Fruit fly (Drosophila melanogaster) whole organism, prepupa: ENCODE data around the gene CG32037.

Experiments used
- Blimp-1 ChIP-seq: fragments of 200-800 bp; sonication (Bioruptor generic); optimal IDR thresholded peaks from 3 replicates; lab custom pipeline; 2017; ENCODE audit warnings: missing biosample characterization, missing genetic modification characterization, mild to moderate bottlenecking, moderate library complexity, missing genetic modification reagents
- CG10669 ChIP-seq: fragments of 200-800 bp; sonication (Bioruptor generic); optimal IDR thresholded peaks from 3 replicates; lab custom pipeline; 2018; ENCODE audit warnings: missing biosample characterization, mild to moderate bottlenecking, missing genetic modification characterization, moderate library complexity
- CG11294 ChIP-seq: fragments of 200-800 bp; sonication (Bioruptor generic); IDR thresholded peaks from 2 replicates; pipeline ENCODE4 v1.3.6; 2022; ENCODE audit warnings: missing biosample characterization, missing genetic modification characterization
- CG11902 ChIP-seq: fragments of 200-800 bp; sonication (Bioruptor generic); optimal IDR thresholded peaks from 3 replicates; lab custom pipeline; 2016; ENCODE audit warnings: missing biosample characterization, missing genetic modification characterization
- CG15336 ChIP-seq: fragments of 200-800 bp; sonication (Bioruptor generic); IDR thresholded peaks from 2 replicates; pipeline ENCODE4 v1.3.6; 2022; ENCODE audit warnings: missing biosample characterization, missing genetic modification characterization
- CG1621 ChIP-seq: fragments of 200-800 bp; sonication (Bioruptor generic); optimal IDR thresholded peaks from 3 replicates; lab custom pipeline; 2018; ENCODE audit warnings: missing biosample characterization, mild to moderate bottlenecking, missing genetic modification characterization
- CG16779 ChIP-seq: fragments of 200-800 bp; sonication (Bioruptor generic); optimal IDR thresholded peaks from 3 replicates; lab custom pipeline; 2017; ENCODE audit warnings: missing biosample characterization, mild to moderate bottlenecking, missing genetic modification characterization
- CG32006 ChIP-seq: fragments of 200-800 bp; sonication (Bioruptor generic); optimal IDR thresholded peaks from 3 replicates; lab custom pipeline; 2017; ENCODE audit warnings: missing biosample characterization, mild to moderate bottlenecking, missing genetic modification characterization
- CG34406 ChIP-seq: fragments of 200-800 bp; sonication (Bioruptor generic); optimal IDR thresholded peaks from 3 replicates; lab custom pipeline; 2016; ENCODE audit warnings: missing biosample characterization, missing genetic modification characterization
- CG3919 ChIP-seq: fragments of 200-800 bp; sonication (Bioruptor generic); optimal IDR thresholded peaks from 3 replicates; lab custom pipeline; 2016; ENCODE audit warnings: missing biosample characterization, missing genetic modification characterization
- CG4318 ChIP-seq: fragments of 200-800 bp; sonication (Bioruptor generic); optimal IDR thresholded peaks from 3 replicates; lab custom pipeline; 2017; ENCODE audit warnings: missing biosample characterization, mild to moderate bottlenecking, missing genetic modification characterization
- CG6163 ChIP-seq: fragments of 200-800 bp; sonication (Bioruptor generic); IDR thresholded peaks from 3 replicates; pipeline ENCODE4 v1.3.6; 2022; ENCODE audit warnings: missing biosample characterization, missing genetic modification characterization
- CG6792 ChIP-seq: fragments of 200-800 bp; sonication (Bioruptor generic); optimal IDR thresholded peaks from 3 replicates; lab custom pipeline; 2016; ENCODE audit warnings: missing biosample characterization, missing genetic modification characterization
- CG6808 ChIP-seq: fragments of 200-800 bp; sonication (Bioruptor generic); optimal IDR thresholded peaks from 3 replicates; lab custom pipeline; 2017; ENCODE audit warnings: missing biosample characterization, missing genetic modification characterization, mild to moderate bottlenecking, moderate library complexity, missing genetic modification reagents
- CG6854 ChIP-seq: fragments of 200-800 bp; sonication (Bioruptor generic); optimal IDR thresholded peaks from 2 replicates; lab custom pipeline; 2017; ENCODE audit warnings: missing biosample characterization, mild to moderate bottlenecking, missing genetic modification characterization
- CG7368 ChIP-seq: fragments of 200-800 bp; sonication (Bioruptor generic); optimal IDR thresholded peaks from 3 replicates; lab custom pipeline; 2016; ENCODE audit warnings: missing biosample characterization, missing genetic modification characterization
- CG8119 ChIP-seq: fragments of 200-800 bp; sonication (Bioruptor generic); IDR thresholded peaks from 3 replicates; pipeline ENCODE4 v1.3.6; 2022; ENCODE audit warnings: missing biosample characterization, missing genetic modification characterization
- CG8319 ChIP-seq: fragments of 200-800 bp; sonication (Bioruptor generic); optimal IDR thresholded peaks from 3 replicates; lab custom pipeline; 2016; ENCODE audit warnings: missing biosample characterization, missing genetic modification characterization
- CG9139 ChIP-seq: fragments of 200-800 bp; sonication (Bioruptor generic); optimal IDR thresholded peaks from 3 replicates; lab custom pipeline; 2017; ENCODE audit warnings: missing biosample characterization, mild to moderate bottlenecking, missing genetic modification characterization
- Eip75B ChIP-seq: fragments of 200-800 bp; sonication (Bioruptor generic); optimal IDR thresholded peaks from 3 replicates; lab custom pipeline; 2016; ENCODE audit warnings: missing biosample characterization, missing genetic modification characterization
- Eip78C ChIP-seq: fragments of 200-800 bp; sonication (Bioruptor generic); peaks from one replicate; lab custom pipeline; 2016; ENCODE audit warnings: missing biosample characterization, missing genetic modification characterization
- Ets21C ChIP-seq: fragments of 200-800 bp; sonication (Bioruptor generic); optimal IDR thresholded peaks from 3 replicates; lab custom pipeline; 2016; ENCODE audit warnings: missing biosample characterization, missing genetic modification characterization
- Ets96B ChIP-seq: fragments of 200-800 bp; optimal IDR thresholded peaks from 2 replicates; lab custom pipeline; 2019; ENCODE audit warnings: missing biosample characterization, mild to moderate bottlenecking, missing genetic modification characterization, moderate library complexity
- Gug ChIP-seq: fragments of 200-800 bp; sonication (Bioruptor generic); IDR thresholded peaks from 2 replicates; pipeline ENCODE4 v1.3.6; 2022; ENCODE audit warnings: missing biosample characterization, missing genetic modification characterization
- Hr38 ChIP-seq: sonication (Bioruptor generic); optimal IDR thresholded peaks from 2 replicates; lab custom pipeline; 2016; ENCODE audit warnings: missing biosample characterization, missing genetic modification characterization
- Hr39 ChIP-seq: fragments of 200-800 bp; sonication (Bioruptor generic); optimal IDR thresholded peaks from 2 replicates; lab custom pipeline; 2016; ENCODE audit warnings: missing biosample characterization, missing genetic modification characterization
- Hr4 ChIP-seq: fragments of 200-800 bp; sonication (Bioruptor generic); optimal IDR thresholded peaks from 3 replicates; lab custom pipeline; 2016; ENCODE audit warnings: missing biosample characterization, missing genetic modification characterization
- Met ChIP-seq: fragments of 200-800 bp; sonication (Bioruptor generic); optimal IDR thresholded peaks from 3 replicates; lab custom pipeline; 2016; ENCODE audit warnings: missing biosample characterization, missing genetic modification characterization
- Sox14 ChIP-seq: fragments of 200-800 bp; sonication (Bioruptor generic); optimal IDR thresholded peaks from 3 replicates; lab custom pipeline; 2016; ENCODE audit warnings: missing biosample characterization, missing genetic modification characterization
- Sox15 ChIP-seq: fragments of 200-800 bp; sonication (Bioruptor generic); optimal IDR thresholded peaks from 3 replicates; lab custom pipeline; 2016; ENCODE audit warnings: missing biosample characterization, missing genetic modification characterization
- achi ChIP-seq: fragments of 200-800 bp; sonication (Bioruptor generic); optimal IDR thresholded peaks from 3 replicates; lab custom pipeline; 2016; ENCODE audit warnings: missing biosample characterization, missing genetic modification characterization
- acj6 ChIP-seq: fragments of 200-800 bp; sonication (Bioruptor generic); optimal IDR thresholded peaks from 3 replicates; lab custom pipeline; 2016; ENCODE audit warnings: missing biosample characterization, missing genetic modification characterization
- dac ChIP-seq: fragments of 200-800 bp; sonication (Bioruptor generic); optimal IDR thresholded peaks from 2 replicates; lab custom pipeline; 2017; ENCODE audit warnings: missing biosample characterization, mild to moderate bottlenecking, missing genetic modification characterization
- dsx ChIP-seq: fragments of 200-800 bp; optimal IDR thresholded peaks from 3 replicates; lab custom pipeline; 2019; ENCODE audit warnings: missing biosample characterization, mild to moderate bottlenecking, missing genetic modification characterization, moderate library complexity; ENCODE audit not compliant: poor library complexity, severe bottlenecking
- esn ChIP-seq: fragments of 200-800 bp; sonication (Bioruptor generic); optimal IDR thresholded peaks from 2 replicates; lab custom pipeline; 2016; ENCODE audit warnings: missing biosample characterization, mild to moderate bottlenecking, missing genetic modification characterization, moderate library complexity
- fd85E ChIP-seq: fragments of 200-800 bp; sonication (Bioruptor generic); optimal IDR thresholded peaks from 3 replicates; lab custom pipeline; 2016; ENCODE audit warnings: missing biosample characterization, missing genetic modification characterization
- fkh ChIP-seq: fragments of 200-800 bp; sonication (Bioruptor generic); optimal IDR thresholded peaks from 3 replicates; lab custom pipeline; 2017; ENCODE audit warnings: missing biosample characterization, mild to moderate bottlenecking, missing genetic modification characterization, moderate library complexity
- spab ChIP-seq: fragments of 200-800 bp; sonication (Bioruptor generic); optimal IDR thresholded peaks from 2 replicates; lab custom pipeline; 2017; ENCODE audit warnings: missing biosample characterization, mild to moderate bottlenecking, missing genetic modification characterization, missing genetic modification reagents
- ss ChIP-seq, 2 experiments: fragments of 200-800 bp; sonication (Bioruptor generic); optimal IDR thresholded peaks; 2 replicates in 1 of 2; 3 replicates in 1 of 2; lab custom pipeline; 2017 to 2018; ENCODE audit warnings: mild to moderate bottlenecking in 2 of 2, missing biosample characterization in 2 of 2, missing genetic modification characterization in 2 of 2, moderate library complexity in 1 of 2
- svp ChIP-seq: fragments of 200-800 bp; sonication (Bioruptor generic); peaks from one replicate; lab custom pipeline; 2016; ENCODE audit warnings: missing biosample characterization, missing genetic modification characterization
- topi ChIP-seq: fragments of 200-800 bp; sonication (Bioruptor generic); optimal IDR thresholded peaks from 3 replicates; lab custom pipeline; 2016; ENCODE audit warnings: missing biosample characterization, missing genetic modification characterization
- vri ChIP-seq: fragments of 200-800 bp; sonication (Bioruptor generic); optimal IDR thresholded peaks from 3 replicates; lab custom pipeline; 2016; ENCODE audit warnings: missing biosample characterization, mild to moderate bottlenecking, missing genetic modification characterization

The CG32037 gene

DNA sequence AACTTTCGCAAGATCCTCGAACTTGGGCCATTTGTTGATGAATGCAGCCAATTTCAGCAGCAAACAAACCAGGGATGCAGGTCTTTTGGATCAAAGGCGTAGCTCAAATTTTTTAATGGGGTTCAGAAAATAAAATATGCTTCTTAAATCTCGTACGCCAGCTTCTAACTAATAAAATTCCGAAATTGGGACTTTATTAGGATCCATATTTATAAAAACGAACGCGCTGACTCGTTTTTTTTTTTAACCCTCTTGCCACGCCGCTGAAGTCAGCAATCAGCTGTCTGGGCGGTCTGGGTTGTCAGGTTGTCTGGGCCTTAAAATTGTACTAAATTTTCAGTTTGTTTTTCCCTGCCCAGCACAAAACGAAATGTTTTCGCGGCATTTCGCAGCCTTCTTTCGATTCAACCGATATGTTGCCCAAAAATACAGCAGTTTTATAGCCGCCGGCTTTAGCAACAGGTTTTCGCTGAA lies 34.4 kb downstream of the CG32037 start, which contains the start of gene CG3437 (continued):
- TF ChIP-seq vri (GFP tag; lab: Kevin White, UChicago) (peak; percentile 99), Sox15 (GFP tag; lab: Kevin White, UChicago) (peak; percentile 99), svp (GFP tag; lab: Kevin White, UChicago) (peak; percentile 100), Hr4 (GFP tag; lab: Kevin White, UChicago) (peak; percentile 100), CG3919 (peak; percentile 99), CG11902 (GFP tag; lab: Kevin White, UChicago) (peak; percentile 99), acj6 (GFP tag; lab: Kevin White, UChicago) (peak; percentile 99), CG6854 (GFP tag; lab: Kevin White, UChicago) (peak; percentile 99), Eip78C (GFP tag; lab: Kevin White, UChicago) (peak; percentile 100), CG8119 (peak; percentile 100), CG8319 (peak; percentile 98), topi (GFP tag; lab: Kevin White, UChicago) (peak; percentile 99), fd85E (GFP tag; lab: Kevin White, UChicago) (peak; percentile 96), Gug (GFP tag; lab: Robert Waterston, UW) (peak; percentile 100), CG11294 (peak; percentile 99), CG4318 (peak; percentile 99), Met (GFP tag; lab: Kevin White, UChicago) (peak; percentile 99), CG6792 (GFP tag; lab: Kevin White, UChicago) (peak; percentile 99), CG15336 (GFP tag; lab: Robert Waterston, UW) (peak; percentile 100), CG10669 (GFP tag; lab: Kevin White, UChicago) (peak; percentile 99), achi (peak; percentile 99), Eip75B (GFP tag; lab: Kevin White, UChicago) (peak; percentile 100), CG16779 (tag; lab: Kevin White, UChicago) (peak; percentile 99), dsx (peak; percentile 97), CG7368 (GFP tag; lab: Kevin White, UChicago) (peak; percentile 98), CG6163 (GFP tag; lab: Robert Waterston, UW) (peak; percentile 100), Ets96B (tag; lab: Kevin White, UChicago) (peak; percentile 98), CG9139 (GFP tag; lab: Kevin White, UChicago) (peak; percentile 98), Hr38 (GFP tag; lab: Kevin White, UChicago) (peak; percentile 96), dac (GFP tag; lab: Kevin White, UChicago) (peak; percentile 99), CG34406 (GFP tag; lab: Kevin White, UChicago) (peak; percentile 99)

DNA sequence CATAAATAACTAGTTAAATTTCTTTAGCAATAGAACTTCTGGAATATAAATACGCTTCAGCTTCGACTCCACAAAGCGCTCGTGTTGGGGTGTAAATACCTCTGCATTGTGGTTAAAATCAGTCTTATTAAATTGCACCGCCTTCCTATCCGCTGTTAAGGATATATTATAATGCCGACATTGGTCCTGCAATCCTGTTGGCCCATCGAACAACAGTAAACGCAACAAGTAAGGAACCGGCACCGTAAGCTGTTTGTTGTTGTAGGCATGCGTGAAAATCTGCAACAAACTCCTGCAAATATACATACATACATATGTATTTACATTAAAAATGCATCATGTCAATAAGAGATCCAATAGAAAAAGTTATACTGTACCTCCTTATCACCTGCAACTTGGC lies 35.6 kb downstream of the CG32037 start:
- peak; percentile 20 for TF ChIP-seq Eip78C (GFP tag; lab: Kevin White, UChicago)
- no peak for TF ChIP-seq CG32006 (GFP tag; lab: Kevin White, UChicago)
- TF ChIP-seq fkh (GFP tag; lab: Kevin White, UChicago) = no peak
- TF ChIP-seq CG7368 (GFP tag; lab: Kevin White, UChicago) = no peak
- TF ChIP-seq CG6163 (GFP tag; lab: Robert Waterston, UW) = no peak
- no peak for TF ChIP-seq CG1621 (tag; lab: Kevin White, UChicago)
- peak; percentile 1 for TF ChIP-seq Met (GFP tag; lab: Kevin White, UChicago)
- TF ChIP-seq CG6792 (GFP tag; lab: Kevin White, UChicago) = peak; percentile 18

DNA sequence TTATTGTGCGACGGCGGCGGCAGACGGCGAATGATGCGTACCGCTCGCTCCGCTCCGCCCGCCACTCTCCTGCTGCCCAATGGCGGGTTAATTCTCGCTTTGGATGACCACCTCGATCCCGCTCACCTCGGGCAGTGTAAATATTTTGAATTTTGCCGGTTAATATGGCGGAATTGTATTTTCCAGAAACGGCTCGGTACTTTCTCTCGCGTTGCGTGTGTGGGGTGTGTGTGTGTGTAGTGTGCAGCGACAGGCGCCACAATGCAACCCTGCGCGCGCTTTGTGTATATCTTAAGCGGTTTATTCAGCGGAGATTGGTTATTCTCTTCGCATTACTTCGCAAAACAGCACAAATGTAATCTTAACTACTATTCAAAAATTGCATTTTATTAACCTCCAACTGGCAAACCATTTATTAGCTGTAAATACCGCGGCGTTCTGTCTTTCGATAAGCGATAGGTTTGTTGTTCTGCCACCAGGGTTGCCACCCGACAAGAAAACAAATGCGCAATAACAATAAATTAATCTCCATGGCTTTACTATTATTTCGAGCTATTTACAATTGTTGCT lies 36.1 kb downstream of the CG32037 start, which contains the start of the genes phol and CG3552:
TSS of gene phol (minus strand) at position 463 of the 570 bp plus-strand sequence.
TSS of gene CG3552 (plus strand) at position 500 of the 570 bp plus-strand sequence.
- TF ChIP-seq Sox14 (GFP tag; lab: Kevin White, UChicago) = peak; percentile 72
- peak; percentile 10 for TF ChIP-seq Blimp-1
- peak; percentile 24 for TF ChIP-seq fkh (GFP tag; lab: Kevin White, UChicago)
- peak; percentile 2 for TF ChIP-seq Hr39 (GFP tag; lab: Kevin White, UChicago)
- no peak for TF ChIP-seq Hr38 (GFP tag; lab: Kevin White, UChicago)
- TF ChIP-seq CG6808 (GFP tag; lab: Kevin White, UChicago) = peak; percentile 18
- no peak for TF ChIP-seq CG11902 (GFP tag; lab: Kevin White, UChicago)
- TF ChIP-seq esn = peak; percentile 27
- TF ChIP-seq Ets21C = peak; percentile 8
- TF ChIP-seq spab (GFP tag; lab: Kevin White, UChicago) = no peak
- TF ChIP-seq ss (GFP tag; optimal IDR thresholded peaks at IDR 0.05; lab: Kevin White, UChicago) = peak in 1 of 2 experiments; percentile 27
- TF ChIP-seq Eip78C (GFP tag; lab: Kevin White, UChicago) = peak; percentile 71
- no peak for TF ChIP-seq CG6163 (GFP tag; lab: Robert Waterston, UW)
- no peak for TF ChIP-seq vri (GFP tag; lab: Kevin White, UChicago)
- TF ChIP-seq, all 60 proteins: peak for 9
